Fruit fly (Drosophila melanogaster) whole organism, wandering third instar larva: ENCODE results near the gene CG7953.

Experiments used
- GATAd ChIP-seq: sonication (Bioruptor generic); optimal IDR thresholded peaks from 2 replicates; lab custom pipeline; 2016; ENCODE audit warnings: missing biosample characterization, missing genetic modification characterization
- Hr78 ChIP-seq: fragments of >200 bp; optimal IDR thresholded peaks from 2 replicates; lab custom pipeline; 2017; ENCODE audit warnings: missing biosample characterization, missing genetic modification characterization
- Myc ChIP-seq: fragments of >200 bp; optimal IDR thresholded peaks from 2 replicates; lab custom pipeline; 2017
- N ChIP-seq: fragments of >200 bp; optimal IDR thresholded peaks from 2 replicates; lab custom pipeline; 2018; ENCODE audit warnings: missing biosample characterization, missing external identifiers, missing genetic modification characterization
- OdsH ChIP-seq: fragments of 200-800 bp; sonication (Bioruptor generic); optimal IDR thresholded peaks from 2 replicates; lab custom pipeline; 2016; ENCODE audit warnings: missing biosample characterization, mild to moderate bottlenecking, missing genetic modification characterization
- dmrt93B ChIP-seq: fragments of 200-800 bp; sonication (Bioruptor generic); optimal IDR thresholded peaks from 2 replicates; lab custom pipeline; 2018; ENCODE audit warnings: missing biosample characterization, mild to moderate bottlenecking, missing genetic modification characterization
- dsf ChIP-seq: sonication (Bioruptor generic); optimal IDR thresholded peaks from 2 replicates; lab custom pipeline; 2016; ENCODE audit warnings: missing biosample characterization, missing genetic modification characterization, borderline replicate concordance
- foxo ChIP-seq, 2 experiments: fragments of 200-800 bp; sonication (Bioruptor generic); optimal IDR thresholded peaks; 2 replicates in 1 of 2; 3 replicates in 1 of 2; lab custom pipeline; 2016 to 2017; ENCODE audit warnings: missing biosample characterization in 2 of 2, missing genetic modification characterization in 2 of 2
- fru ChIP-seq: fragments of 200-800 bp; sonication (Bioruptor generic); optimal IDR thresholded peaks from 3 replicates; lab custom pipeline; 2016; ENCODE audit warnings: missing biosample characterization, mild to moderate bottlenecking, missing genetic modification characterization
- pan ChIP-seq: fragments of >200 bp; optimal IDR thresholded peaks from 2 replicates; lab custom pipeline; 2017
- sv ChIP-seq: fragments of 200-800 bp; sonication (Bioruptor generic); optimal IDR thresholded peaks from 3 replicates; lab custom pipeline; 2016; ENCODE audit warnings: missing biosample characterization, missing genetic modification characterization

DNA sequence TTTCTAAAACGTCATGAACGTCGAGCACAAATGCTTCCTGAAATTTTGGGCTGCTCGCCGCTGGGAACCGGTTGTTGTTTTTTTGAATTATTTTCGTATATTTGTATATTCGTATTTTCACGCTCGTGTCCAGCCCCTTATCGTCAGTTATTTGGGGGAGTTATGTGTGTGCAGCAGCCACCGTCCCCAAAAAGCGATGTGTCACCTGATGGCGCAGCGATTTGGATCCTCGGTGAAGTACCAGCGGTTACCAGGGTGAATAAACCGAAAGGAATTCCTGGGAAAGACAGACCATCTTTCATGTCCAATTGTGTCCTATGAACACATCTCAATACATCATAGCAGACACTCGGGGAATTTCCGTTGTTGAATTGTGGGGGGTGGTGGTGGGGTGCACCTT lies 27.5 kb upstream of the CG7953 start:
- TF ChIP-seq dsf (GFP tag; lab: Kevin White, UChicago) (no peak), pan (lab: Kevin White, UChicago) (no peak), dmrt93B (GFP tag; lab: Kevin White, UChicago) (no peak), foxo (GFP tag; optimal IDR thresholded peaks at IDR 0.05; lab: Kevin White, UChicago) (no peak), GATAd (GFP tag; lab: Kevin White, UChicago) (no peak), Hr78 (no peak), fru (GFP tag; lab: Kevin White, UChicago) (no peak), Myc (lab: Kevin White, UChicago) (no peak), OdsH (GFP tag; lab: Kevin White, UChicago) (no peak), sv (GFP tag; lab: Kevin White, UChicago) (no peak), N (GFP tag; lab: Kevin White, UChicago) (no peak)
